Fruit fly (Drosophila melanogaster) whole organism, embryonic: ENCODE results near the gene CG14839.

Source experiments
- CG11398 ChIP-seq: fragments of 200-800 bp; sonication (Bioruptor generic); optimal IDR thresholded peaks from 2 replicates; lab custom pipeline; 2016; ENCODE audit warnings: missing biosample characterization, missing genetic modification characterization
- CG2889 ChIP-seq: fragments of 200-800 bp; sonication (Bioruptor generic); IDR thresholded peaks from 3 replicates; pipeline ENCODE4 v1.3.6; 2022; ENCODE audit warnings: missing biosample characterization, missing genetic modification characterization
- CG4424 ChIP-seq: fragments of 200-800 bp; sonication (Bioruptor generic); optimal IDR thresholded peaks from 3 replicates; lab custom pipeline; 2016; ENCODE audit warnings: missing biosample characterization, missing genetic modification characterization
- CG8944 ChIP-seq: fragments of 200-800 bp; sonication (Bioruptor generic); optimal IDR thresholded peaks from 3 replicates; lab custom pipeline; 2016; ENCODE audit warnings: missing biosample characterization, missing genetic modification characterization
- Trl ChIP-seq, 3 experiments: fragments of >200 bp in 2 of 3; fragments of 200-800 bp in 1 of 3; sonication (Bioruptor generic) in 1 of 3; optimal IDR thresholded peaks; 2 replicates in 1 of 3; 3 replicates in 2 of 3; lab custom pipeline; 2016 to 2017; ENCODE audit warnings: missing biosample characterization in 1 of 3, missing genetic modification characterization in 1 of 3
- ara ChIP-seq: fragments of 200-800 bp; sonication (Bioruptor generic); IDR thresholded peaks from 2 replicates; pipeline ENCODE4 v1.3.6; 2022; ENCODE audit warnings: missing biosample characterization, missing genetic modification characterization
- cad ChIP-seq: fragments of >200 bp; optimal IDR thresholded peaks from 2 replicates; lab custom pipeline; 2017; ENCODE audit warnings: missing biosample characterization, missing genetic modification characterization
- dati ChIP-seq: fragments of 200-800 bp; sonication (Bioruptor generic); IDR thresholded peaks from 2 replicates; pipeline ENCODE4 v1.3.6; 2022; ENCODE audit warnings: missing biosample characterization, missing genetic modification characterization
- twi ChIP-seq: fragments of 200-800 bp; optimal IDR thresholded peaks from 2 replicates; lab custom pipeline; 2019; ENCODE audit warnings: missing biosample characterization, mild to moderate bottlenecking, missing genetic modification characterization, moderate library complexity

dm6 chr3R:14221484-14221883, 40.7 kb upstream of the CG14839 start, which contains the start of gene CG33109:
- TF ChIP-seq Trl (optimal IDR thresholded peaks at IDR 0.05; lab: Kevin White, UChicago) (no peak), Trl (GFP tag; optimal IDR thresholded peaks at IDR 0.05; lab: Kevin White, UChicago) (no peak), CG8944 (GFP tag; lab: Kevin White, UChicago) (no peak), CG2889 (GFP tag; lab: Robert Waterston, UW) (no peak), ara (GFP tag; lab: Robert Waterston, UW) (no peak), CG4424 (GFP tag; lab: Kevin White, UChicago) (no peak), twi (tag; lab: Kevin White, UChicago) (no peak), dati (GFP tag; lab: Robert Waterston, UW) (no peak), CG11398 (no peak), cad (no peak)
